Fruit fly (Drosophila melanogaster) whole organism, prepupa: Measurements from ENCODE around the gene CheB38c.

ENCODE experiments used
- Blimp-1 ChIP-seq: fragments of 200-800 bp; sonication (Bioruptor generic); optimal IDR thresholded peaks from 3 replicates; lab custom pipeline; 2017; ENCODE audit warnings: missing biosample characterization, missing genetic modification characterization, mild to moderate bottlenecking, moderate library complexity, missing genetic modification reagents
- CG10631 ChIP-seq: fragments of 200-800 bp; sonication (Bioruptor generic); optimal IDR thresholded peaks from 2 replicates; lab custom pipeline; 2016; ENCODE audit warnings: missing biosample characterization, missing genetic modification characterization
- CG10669 ChIP-seq: fragments of 200-800 bp; sonication (Bioruptor generic); optimal IDR thresholded peaks from 3 replicates; lab custom pipeline; 2018; ENCODE audit warnings: missing biosample characterization, mild to moderate bottlenecking, missing genetic modification characterization, moderate library complexity
- CG11762 ChIP-seq: fragments of 200-800 bp; sonication (Bioruptor generic); optimal IDR thresholded peaks from 3 replicates; lab custom pipeline; 2016; ENCODE audit warnings: missing biosample characterization, missing genetic modification characterization; ENCODE audit not compliant: insufficient read depth
- CG11902 ChIP-seq: fragments of 200-800 bp; sonication (Bioruptor generic); optimal IDR thresholded peaks from 3 replicates; lab custom pipeline; 2016; ENCODE audit warnings: missing biosample characterization, missing genetic modification characterization
- CG15336 ChIP-seq: fragments of 200-800 bp; sonication (Bioruptor generic); IDR thresholded peaks from 2 replicates; pipeline ENCODE4 v1.3.6; 2022; ENCODE audit warnings: missing biosample characterization, missing genetic modification characterization
- CG1621 ChIP-seq: fragments of 200-800 bp; sonication (Bioruptor generic); optimal IDR thresholded peaks from 3 replicates; lab custom pipeline; 2018; ENCODE audit warnings: missing biosample characterization, mild to moderate bottlenecking, missing genetic modification characterization
- CG3032 ChIP-seq: fragments of 200-800 bp; optimal IDR thresholded peaks from 2 replicates; lab custom pipeline; 2019; ENCODE audit warnings: missing biosample characterization, mild to moderate bottlenecking, missing genetic modification characterization, moderate library complexity
- CG31627 ChIP-seq: fragments of 200-800 bp; sonication (Bioruptor generic); optimal IDR thresholded peaks from 3 replicates; lab custom pipeline; 2016; ENCODE audit warnings: missing biosample characterization, missing genetic modification characterization
- CG32006 ChIP-seq: fragments of 200-800 bp; sonication (Bioruptor generic); optimal IDR thresholded peaks from 3 replicates; lab custom pipeline; 2017; ENCODE audit warnings: missing biosample characterization, mild to moderate bottlenecking, missing genetic modification characterization
- CG34406 ChIP-seq: fragments of 200-800 bp; sonication (Bioruptor generic); optimal IDR thresholded peaks from 3 replicates; lab custom pipeline; 2016; ENCODE audit warnings: missing biosample characterization, missing genetic modification characterization
- CG3919 ChIP-seq: fragments of 200-800 bp; sonication (Bioruptor generic); optimal IDR thresholded peaks from 3 replicates; lab custom pipeline; 2016; ENCODE audit warnings: missing biosample characterization, missing genetic modification characterization
- CG4318 ChIP-seq: fragments of 200-800 bp; sonication (Bioruptor generic); optimal IDR thresholded peaks from 3 replicates; lab custom pipeline; 2017; ENCODE audit warnings: missing biosample characterization, mild to moderate bottlenecking, missing genetic modification characterization
- CG6163 ChIP-seq: fragments of 200-800 bp; sonication (Bioruptor generic); IDR thresholded peaks from 3 replicates; pipeline ENCODE4 v1.3.6; 2022; ENCODE audit warnings: missing biosample characterization, missing genetic modification characterization
- CG6276 ChIP-seq: fragments of 200-800 bp; sonication (Bioruptor generic); optimal IDR thresholded peaks from 2 replicates; lab custom pipeline; 2017; ENCODE audit warnings: missing biosample characterization, mild to moderate bottlenecking, missing genetic modification characterization
- CG6808 ChIP-seq: fragments of 200-800 bp; sonication (Bioruptor generic); optimal IDR thresholded peaks from 3 replicates; lab custom pipeline; 2017; ENCODE audit warnings: missing biosample characterization, missing genetic modification characterization, mild to moderate bottlenecking, moderate library complexity, missing genetic modification reagents
- CG6854 ChIP-seq: fragments of 200-800 bp; sonication (Bioruptor generic); optimal IDR thresholded peaks from 2 replicates; lab custom pipeline; 2017; ENCODE audit warnings: missing biosample characterization, mild to moderate bottlenecking, missing genetic modification characterization
- CG7368 ChIP-seq: fragments of 200-800 bp; sonication (Bioruptor generic); optimal IDR thresholded peaks from 3 replicates; lab custom pipeline; 2016; ENCODE audit warnings: missing biosample characterization, missing genetic modification characterization
- CG8119 ChIP-seq: fragments of 200-800 bp; sonication (Bioruptor generic); IDR thresholded peaks from 3 replicates; pipeline ENCODE4 v1.3.6; 2022; ENCODE audit warnings: missing biosample characterization, missing genetic modification characterization
- CG8319 ChIP-seq: fragments of 200-800 bp; sonication (Bioruptor generic); optimal IDR thresholded peaks from 3 replicates; lab custom pipeline; 2016; ENCODE audit warnings: missing biosample characterization, missing genetic modification characterization
- CG8632 ChIP-seq: fragments of 200-800 bp; sonication (Bioruptor generic); optimal IDR thresholded peaks from 3 replicates; lab custom pipeline; 2016; ENCODE audit warnings: missing biosample characterization, missing genetic modification characterization
- CG9139 ChIP-seq: fragments of 200-800 bp; sonication (Bioruptor generic); optimal IDR thresholded peaks from 3 replicates; lab custom pipeline; 2017; ENCODE audit warnings: missing biosample characterization, mild to moderate bottlenecking, missing genetic modification characterization
- Eip75B ChIP-seq: fragments of 200-800 bp; sonication (Bioruptor generic); optimal IDR thresholded peaks from 3 replicates; lab custom pipeline; 2016; ENCODE audit warnings: missing biosample characterization, missing genetic modification characterization
- Eip78C ChIP-seq: fragments of 200-800 bp; sonication (Bioruptor generic); peaks from one replicate; lab custom pipeline; 2016; ENCODE audit warnings: missing biosample characterization, missing genetic modification characterization
- Eip93F ChIP-seq: fragments of 200-800 bp; sonication (Bioruptor generic); optimal IDR thresholded peaks from 2 replicates; lab custom pipeline; 2016; ENCODE audit warnings: missing biosample characterization, mild to moderate bottlenecking, missing genetic modification characterization
- Ets21C ChIP-seq: fragments of 200-800 bp; sonication (Bioruptor generic); optimal IDR thresholded peaks from 3 replicates; lab custom pipeline; 2016; ENCODE audit warnings: missing biosample characterization, missing genetic modification characterization
- Ets96B ChIP-seq: fragments of 200-800 bp; optimal IDR thresholded peaks from 2 replicates; lab custom pipeline; 2019; ENCODE audit warnings: missing biosample characterization, mild to moderate bottlenecking, missing genetic modification characterization, moderate library complexity
- Gug ChIP-seq: fragments of 200-800 bp; sonication (Bioruptor generic); IDR thresholded peaks from 2 replicates; pipeline ENCODE4 v1.3.6; 2022; ENCODE audit warnings: missing biosample characterization, missing genetic modification characterization
- Hr38 ChIP-seq: sonication (Bioruptor generic); optimal IDR thresholded peaks from 2 replicates; lab custom pipeline; 2016; ENCODE audit warnings: missing biosample characterization, missing genetic modification characterization
- Hr4 ChIP-seq: fragments of 200-800 bp; sonication (Bioruptor generic); optimal IDR thresholded peaks from 3 replicates; lab custom pipeline; 2016; ENCODE audit warnings: missing biosample characterization, missing genetic modification characterization
- Met ChIP-seq: fragments of 200-800 bp; sonication (Bioruptor generic); optimal IDR thresholded peaks from 3 replicates; lab custom pipeline; 2016; ENCODE audit warnings: missing biosample characterization, missing genetic modification characterization
- Smox ChIP-seq: fragments of 200-800 bp; sonication (Bioruptor generic); optimal IDR thresholded peaks from 3 replicates; lab custom pipeline; 2016; ENCODE audit warnings: missing biosample characterization, missing genetic modification characterization
- Sox14 ChIP-seq: fragments of 200-800 bp; sonication (Bioruptor generic); optimal IDR thresholded peaks from 3 replicates; lab custom pipeline; 2016; ENCODE audit warnings: missing biosample characterization, missing genetic modification characterization
- achi ChIP-seq: fragments of 200-800 bp; sonication (Bioruptor generic); optimal IDR thresholded peaks from 3 replicates; lab custom pipeline; 2016; ENCODE audit warnings: missing biosample characterization, missing genetic modification characterization
- dac ChIP-seq: fragments of 200-800 bp; sonication (Bioruptor generic); optimal IDR thresholded peaks from 2 replicates; lab custom pipeline; 2017; ENCODE audit warnings: missing biosample characterization, mild to moderate bottlenecking, missing genetic modification characterization
- eg ChIP-seq: fragments of 200-800 bp; sonication (Bioruptor generic); IDR thresholded peaks from 3 replicates; pipeline ENCODE4 v1.3.6; 2022; ENCODE audit warnings: missing biosample characterization, missing genetic modification characterization
- fd59A ChIP-seq: fragments of 200-800 bp; sonication (Bioruptor generic); optimal IDR thresholded peaks from 2 replicates; lab custom pipeline; 2017; ENCODE audit warnings: missing biosample characterization, mild to moderate bottlenecking, missing genetic modification characterization, missing genetic modification reagents
- fd85E ChIP-seq: fragments of 200-800 bp; sonication (Bioruptor generic); optimal IDR thresholded peaks from 3 replicates; lab custom pipeline; 2016; ENCODE audit warnings: missing biosample characterization, missing genetic modification characterization
- fkh ChIP-seq: fragments of 200-800 bp; sonication (Bioruptor generic); optimal IDR thresholded peaks from 3 replicates; lab custom pipeline; 2017; ENCODE audit warnings: missing biosample characterization, mild to moderate bottlenecking, missing genetic modification characterization, moderate library complexity
- lz ChIP-seq: fragments of 200-800 bp; sonication (Bioruptor generic); optimal IDR thresholded peaks from 3 replicates; lab custom pipeline; 2016; ENCODE audit warnings: missing biosample characterization, missing genetic modification characterization
- net ChIP-seq: fragments of 200-800 bp; sonication (Bioruptor generic); optimal IDR thresholded peaks from 3 replicates; lab custom pipeline; 2016; ENCODE audit warnings: missing biosample characterization, missing genetic modification characterization
- ss ChIP-seq, 2 experiments: fragments of 200-800 bp; sonication (Bioruptor generic); optimal IDR thresholded peaks; 2 replicates in 1 of 2; 3 replicates in 1 of 2; lab custom pipeline; 2017 to 2018; ENCODE audit warnings: mild to moderate bottlenecking in 2 of 2, missing biosample characterization in 2 of 2, missing genetic modification characterization in 2 of 2, moderate library complexity in 1 of 2
- svp ChIP-seq: fragments of 200-800 bp; sonication (Bioruptor generic); peaks from one replicate; lab custom pipeline; 2016; ENCODE audit warnings: missing biosample characterization, missing genetic modification characterization
- vri ChIP-seq: fragments of 200-800 bp; sonication (Bioruptor generic); optimal IDR thresholded peaks from 3 replicates; lab custom pipeline; 2016; ENCODE audit warnings: missing biosample characterization, mild to moderate bottlenecking, missing genetic modification characterization

Gene CheB38c

dm6 chr2L:20805624-20806339 is 14.9 kb downstream of the CheB38c start (continued):
- TF ChIP-seq Hr38 (no peak), CG9139 (GFP tag; lab: Kevin White, UChicago) (peak; percentile 12), CG3032 (peak; percentile 44), ss (GFP tag; optimal IDR thresholded peaks at IDR 0.05; lab: Kevin White, UChicago) (peak; percentile 17 to 56), Smox (GFP tag; lab: Kevin White, UChicago) (peak; percentile 73), CG15336 (GFP tag; lab: Robert Waterston, UW) (peak; percentile 84), Ets96B (tag; lab: Kevin White, UChicago) (peak; percentile 49), CG8632 (GFP tag; lab: Kevin White, UChicago) (peak; percentile 49), net (GFP tag; lab: Kevin White, UChicago) (peak; percentile 79)
- TF ChIP-seq, all 60 proteins: peak for 56

dm6 chr2L:20803733-20804164 is 16.9 kb downstream of the CheB38c start:
- TF ChIP-seq Sox14 (no peak), svp (GFP tag; lab: Kevin White, UChicago) (peak; percentile 74), CG31627 (GFP tag; lab: Kevin White, UChicago) (no peak), CG6163 (GFP tag; lab: Robert Waterston, UW) (peak; percentile 50; the same call in 1 of the 3 replicates), CG7368 (GFP tag; lab: Kevin White, UChicago) (peak; percentile 57), vri (GFP tag; lab: Kevin White, UChicago) (peak; percentile 19)

- TF ChIP-seq CG6276 (peak; percentile 1), Hr4 (GFP tag; lab: Kevin White, UChicago) (peak; percentile 54), CG10631 (GFP tag; lab: Kevin White, UChicago) (peak; percentile 15), Eip78C (peak; percentile 73), Hr38 (no peak), CG6163 (GFP tag; lab: Robert Waterston, UW) (peak; percentile 42; the same call in 1 of the 3 replicates), eg (GFP tag; lab: Robert Waterston, UW) (peak; percentile 61; the same call in 2 of the 3 replicates), CG8119 (GFP tag; lab: Robert Waterston, UW) (peak; percentile 17; the same call in 1 of the 3 replicates), CG15336 (GFP tag; lab: Robert Waterston, UW) (no peak)
These were observed 17.8 kb downstream of the CheB38c start for dm6 chr2L:20802839-20803238.

- peak; percentile 54 for TF ChIP-seq net (GFP tag; lab: Kevin White, UChicago)
- peak; percentile 20 for TF ChIP-seq fd85E
- TF ChIP-seq Sox14 = peak; percentile 49
- TF ChIP-seq CG6808 (GFP tag; lab: Kevin White, UChicago) = peak; percentile 38
- TF ChIP-seq CG8319 (GFP tag; lab: Kevin White, UChicago) = peak; percentile 57
- TF ChIP-seq CG3919 (GFP tag; lab: Kevin White, UChicago) = peak; percentile 79
- TF ChIP-seq Eip93F (GFP tag; lab: Kevin White, UChicago) = no peak
- peak; percentile 81 for TF ChIP-seq Gug (GFP tag; lab: Robert Waterston, UW)
- TF ChIP-seq CG6854 (GFP tag; lab: Kevin White, UChicago) = no peak
- TF ChIP-seq fkh = no peak
- TF ChIP-seq Hr38 = no peak
- TF ChIP-seq fd59A (GFP tag; lab: Kevin White, UChicago) = peak; percentile 1
- TF ChIP-seq CG32006 (GFP tag; lab: Kevin White, UChicago) = peak; percentile 75
- peak; percentile 31 for TF ChIP-seq CG4318 (GFP tag; lab: Kevin White, UChicago)
- peak; percentile 53 for TF ChIP-seq CG31627 (GFP tag; lab: Kevin White, UChicago)
- peak; percentile 53 for TF ChIP-seq lz
- TF ChIP-seq CG1621 (tag; lab: Kevin White, UChicago) = peak; percentile 37
- peak; percentile 73 for TF ChIP-seq dac (GFP tag; lab: Kevin White, UChicago)
- TF ChIP-seq Eip75B (GFP tag; lab: Kevin White, UChicago) = peak; percentile 2
- TF ChIP-seq CG10669 (GFP tag; lab: Kevin White, UChicago) = peak; percentile 59
- peak; percentile 63 for TF ChIP-seq achi (GFP tag; lab: Kevin White, UChicago)
- peak; percentile 61 for TF ChIP-seq Met (GFP tag; lab: Kevin White, UChicago)
- no peak for TF ChIP-seq Blimp-1 (GFP tag; lab: Kevin White, UChicago)
- peak; percentile 76 for TF ChIP-seq CG11902 (GFP tag; lab: Kevin White, UChicago)
- TF ChIP-seq CG34406 (GFP tag; lab: Kevin White, UChicago) = peak; percentile 27
- no peak for TF ChIP-seq Ets21C (GFP tag; lab: Kevin White, UChicago)
- peak; percentile 88 for TF ChIP-seq eg (GFP tag; lab: Robert Waterston, UW)
- peak; percentile 53 to 75 for TF ChIP-seq ss (GFP tag; optimal IDR thresholded peaks at IDR 0.05; lab: Kevin White, UChicago)
- peak; percentile 55 for TF ChIP-seq CG11762 (GFP tag; lab: Kevin White, UChicago)
- peak; percentile 58 for TF ChIP-seq CG9139 (GFP tag; lab: Kevin White, UChicago)
These were observed 18.5 kb downstream of the CheB38c start for dm6 chr2L:20802204-20802603.
